Fruit fly (Drosophila melanogaster): Measurements from ENCODE around the gene amd.

dm6 chr2L:19089385-19089784 is 20.6 kb upstream of the amd start:
- no peak for TF ChIP-seq fd85E (GFP tag; optimal IDR thresholded peaks at IDR 0.05)
- no peak for TF ChIP-seq spab (GFP tag; optimal IDR thresholded peaks at IDR 0.05)
- TF ChIP-seq CG10669 (GFP tag; optimal IDR thresholded peaks at IDR 0.05): no peak
- no peak for TF ChIP-seq CG16779 (tag; optimal IDR thresholded peaks at IDR 0.05)
- TF ChIP-seq Lpt (GFP tag; optimal IDR thresholded peaks at IDR 0.05): no peak
- TF ChIP-seq CG7368 (GFP tag; optimal IDR thresholded peaks at IDR 0.05): no peak
- no peak for TF ChIP-seq CG3919 (GFP tag; optimal IDR thresholded peaks at IDR 0.05)
- no peak for TF ChIP-seq CG6276 (GFP tag; optimal IDR thresholded peaks at IDR 0.05)
- no peak for TF ChIP-seq CG10631 (GFP tag; optimal IDR thresholded peaks at IDR 0.05)
- no peak for TF ChIP-seq achi (GFP tag; optimal IDR thresholded peaks at IDR 0.05)
- no peak for TF ChIP-seq Gug (GFP tag; IDR thresholded peaks at IDR 0.05)
- no peak for TF ChIP-seq CG31627 (GFP tag; optimal IDR thresholded peaks at IDR 0.05)
- no peak for TF ChIP-seq Sox14 (GFP tag; optimal IDR thresholded peaks at IDR 0.05)
- TF ChIP-seq vri (GFP tag; optimal IDR thresholded peaks at IDR 0.05): no peak
